Worm (Caenorhabditis elegans): Measurements from ENCODE around the gene pudl-1.
"Not testable (repeated sequence)": the region's sequence is repeated elsewhere in the genome, so short reads cannot be mapped to it uniquely, and the experiment has no call there.

pudl-1 gene

DNA sequence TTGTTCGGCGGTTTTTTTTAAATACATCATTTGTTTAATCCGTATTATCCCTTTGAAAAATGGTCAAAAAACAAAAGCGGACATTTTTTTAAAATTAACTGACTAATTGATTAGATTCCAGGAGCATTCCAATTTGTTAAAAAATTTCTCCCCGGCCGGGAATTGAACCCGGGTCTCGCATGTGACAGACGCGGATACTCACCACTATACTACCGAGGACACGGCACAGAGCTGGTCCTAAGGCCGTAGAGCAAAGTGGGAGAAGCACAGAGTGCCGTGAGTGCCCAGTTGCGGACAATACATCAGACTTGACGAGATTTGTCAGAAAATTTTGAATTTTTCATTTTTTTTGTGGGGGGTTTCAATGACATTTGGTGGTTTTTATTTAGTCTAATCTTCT lies 31.7 kb upstream of the pudl-1 start:
- TF ChIP-seq ces-1 (GFP tag; optimal IDR thresholded peaks at IDR 0.05) (no peak), unc-120 (tag; optimal IDR thresholded peaks at IDR 0.05; ENCODE audit: poor library complexity, severe bottlenecking) (peak; percentile 24), elt-1 (tag; optimal IDR thresholded peaks at IDR 0.05; ENCODE audit: borderline replicate concordance, insufficient read depth) (no peak), ceh-83 (GFP tag; optimal IDR thresholded peaks at IDR 0.05) (peak; percentile 38), nhr-28 (tag; optimal IDR thresholded peaks at IDR 0.05) (no peak), pha-4 (tag; optimal IDR thresholded peaks at IDR 0.05) (no peak), flh-1 (GFP tag; optimal IDR thresholded peaks at IDR 0.05) (no peak), mab-5 (tag; optimal IDR thresholded peaks at IDR 0.05) (no peak), bed-3 (GFP tag; optimal IDR thresholded peaks at IDR 0.05) (peak; percentile 13), tbx-8 (GFP tag; optimal IDR thresholded peaks at IDR 0.05) (no peak), cnd-1 (tag; optimal IDR thresholded peaks at IDR 0.05) (peak; percentile 33), sptf-1 (tag; optimal IDR thresholded peaks at IDR 0.05) (peak; percentile 29), unc-62 (GFP tag; optimal IDR thresholded peaks at IDR 0.05) (no peak), mep-1 (tag; optimal IDR thresholded peaks at IDR 0.05) (no peak), drap-1 (GFP tag; optimal IDR thresholded peaks at IDR 0.05) (peak; percentile 18)

DNA sequence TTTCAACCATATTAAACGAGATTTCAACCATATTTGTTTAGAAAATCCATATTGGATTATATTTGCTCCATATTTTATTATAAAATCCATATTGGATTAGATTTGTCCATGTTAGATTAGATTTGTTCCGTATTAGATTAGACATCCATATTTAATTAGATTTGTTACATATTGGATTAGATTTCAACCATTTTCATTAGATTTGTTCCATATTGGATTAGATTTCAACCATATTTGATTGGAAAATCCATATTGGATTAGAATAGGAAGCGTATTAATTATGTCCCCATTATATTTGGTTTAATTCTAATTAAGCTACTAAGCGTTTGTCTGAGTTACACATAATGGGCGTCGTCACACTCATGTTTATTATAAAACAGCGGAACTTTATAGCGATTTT lies 31.1 kb upstream of the pudl-1 start, which contains the start of gene Y54G2A.44:
Gene Y54G2A.44 (plus strand): TSS at position 301 of the 400 bp plus-strand sequence.
- TF ChIP-seq sem-2 (GFP tag; optimal IDR thresholded peaks at IDR 0.05); elt-1 (tag; optimal IDR thresholded peaks at IDR 0.05; ENCODE audit: borderline replicate concordance, insufficient read depth); snpc-4 (tag; optimal IDR thresholded peaks at IDR 0.05): not testable (repeated sequence)

DNA sequence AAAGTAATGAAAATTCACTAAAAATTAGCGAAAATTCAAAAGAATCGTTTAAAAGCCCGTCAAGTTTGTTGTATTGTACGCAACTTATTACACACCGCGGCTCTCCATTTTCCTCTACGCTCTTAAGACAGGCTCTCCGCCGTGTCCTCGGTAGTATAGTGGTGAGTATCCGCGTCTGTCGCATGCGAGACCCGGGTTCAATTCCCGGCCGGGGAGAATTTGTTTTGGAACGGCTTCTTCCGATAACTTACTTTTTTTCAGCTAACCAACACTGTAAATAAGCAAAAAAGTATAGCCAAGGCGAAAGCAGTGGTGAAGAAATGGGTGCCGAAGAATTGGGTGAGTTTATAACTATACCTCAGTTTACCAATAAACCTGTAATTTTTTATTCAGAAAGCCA lies 30.5 kb upstream of the pudl-1 start:
- TF ChIP-seq nhr-76 (tag; optimal IDR thresholded peaks at IDR 0.05) (no peak), ceh-83 (GFP tag; optimal IDR thresholded peaks at IDR 0.05) (peak; percentile 63), tbx-8 (GFP tag; optimal IDR thresholded peaks at IDR 0.05) (peak; percentile 5), ceh-39 (tag; optimal IDR thresholded peaks at IDR 0.05) (no peak), sem-2 (GFP tag; optimal IDR thresholded peaks at IDR 0.05) (peak; percentile 39), ceh-43 (GFP tag; optimal IDR thresholded peaks at IDR 0.05) (peak; percentile 23), unc-120 (tag; optimal IDR thresholded peaks at IDR 0.05; ENCODE audit: poor library complexity, severe bottlenecking) (peak; percentile 25), mls-2 (tag; optimal IDR thresholded peaks at IDR 0.05) (peak; percentile 28), lin-32 (GFP tag; optimal IDR thresholded peaks at IDR 0.05) (peak; percentile 14), cnd-1 (tag; optimal IDR thresholded peaks at IDR 0.05) (peak; percentile 42), sptf-1 (tag; optimal IDR thresholded peaks at IDR 0.05) (peak; percentile 51), M03D4.4 (tag; optimal IDR thresholded peaks at IDR 0.05) (peak; percentile 56), bed-3 (GFP tag; optimal IDR thresholded peaks at IDR 0.05) (no peak), nhr-237 (tag; optimal IDR thresholded peaks at IDR 0.05) (no peak), zip-8 (tag; optimal IDR thresholded peaks at IDR 0.05) (no peak), nhr-28 (tag; optimal IDR thresholded peaks at IDR 0.05) (no peak)

DNA sequence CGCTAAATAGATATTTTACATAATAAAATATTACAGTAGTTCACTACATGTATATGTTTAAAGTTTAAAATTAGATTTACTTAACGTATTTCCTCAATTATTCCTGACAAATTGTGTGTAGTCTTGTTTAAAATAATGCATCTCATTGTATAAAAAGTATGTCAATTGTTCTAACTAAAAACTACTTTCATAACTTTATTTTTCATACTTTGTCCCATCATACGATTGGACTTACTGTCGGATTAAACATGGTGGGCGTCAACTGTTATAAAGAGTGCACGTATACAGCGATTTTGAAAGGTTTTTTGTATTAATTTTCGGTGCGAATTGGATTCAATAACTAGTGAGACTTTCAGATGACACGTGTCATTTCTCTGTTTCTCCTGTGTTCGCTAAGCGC lies 29.1 kb upstream of the pudl-1 start, which contains the start of gene Y54G2A.32:
Gene Y54G2A.32 (plus strand): TSS at position 301 of the 400 bp plus-strand sequence.
- no peak for TF ChIP-seq nhr-12 (tag; optimal IDR thresholded peaks at IDR 0.05)
- no peak for TF ChIP-seq unc-62 (GFP tag; optimal IDR thresholded peaks at IDR 0.05)
- TF ChIP-seq sem-2 (GFP tag; optimal IDR thresholded peaks at IDR 0.05) = no peak
- no peak for TF ChIP-seq elt-1 (tag; optimal IDR thresholded peaks at IDR 0.05; ENCODE audit: borderline replicate concordance, insufficient read depth)
- no peak for TF ChIP-seq cnd-1 (tag; optimal IDR thresholded peaks at IDR 0.05)
- TF ChIP-seq unc-120 (tag; optimal IDR thresholded peaks at IDR 0.05; ENCODE audit: poor library complexity, severe bottlenecking) = no peak
- TF ChIP-seq ceh-39 (tag; optimal IDR thresholded peaks at IDR 0.05) = no peak
- TF ChIP-seq sptf-1 (tag; optimal IDR thresholded peaks at IDR 0.05) = no peak
- no peak for TF ChIP-seq blmp-1 (tag; optimal IDR thresholded peaks at IDR 0.05)
- TF ChIP-seq ceh-43 (GFP tag; optimal IDR thresholded peaks at IDR 0.05) = no peak
- no peak for TF ChIP-seq mab-5 (tag; optimal IDR thresholded peaks at IDR 0.05)
- no peak for TF ChIP-seq pha-4 (tag; optimal IDR thresholded peaks at IDR 0.05)
- no peak for TF ChIP-seq hlh-1 (tag; optimal IDR thresholded peaks at IDR 0.05)
- TF ChIP-seq elt-3 (tag; optimal IDR thresholded peaks at IDR 0.05) = no peak
- TF ChIP-seq nhr-237 (tag; optimal IDR thresholded peaks at IDR 0.05) = no peak
- no peak for TF ChIP-seq mls-2 (tag; optimal IDR thresholded peaks at IDR 0.05)

DNA sequence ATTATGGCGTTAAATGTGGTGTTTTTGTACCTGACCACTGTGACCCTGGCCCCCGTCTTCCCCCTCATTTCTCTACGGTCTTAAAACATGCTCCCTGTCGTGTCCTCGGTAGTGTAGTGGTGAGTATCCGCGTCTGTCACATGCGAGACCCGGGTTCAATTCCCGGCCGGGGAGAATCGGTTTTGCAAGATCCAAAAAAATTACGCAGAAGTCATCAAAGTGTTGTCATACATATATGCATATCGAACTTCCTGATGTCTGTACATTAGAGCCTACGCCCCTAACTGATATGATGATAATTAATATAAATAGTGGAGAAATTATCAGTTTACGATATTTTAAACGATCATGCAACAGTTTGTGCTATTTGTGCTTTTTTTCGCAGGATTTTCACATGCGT lies 27.2 kb upstream of the pudl-1 start, which contains the start of gene Y54G2A.45:
Gene Y54G2A.45 (plus strand): TSS at position 333 of the 400 bp plus-strand sequence.
- TF ChIP-seq pha-4 (tag; optimal IDR thresholded peaks at IDR 0.05) (no peak), hlh-1 (tag; optimal IDR thresholded peaks at IDR 0.05) (no peak), blmp-1 (tag; optimal IDR thresholded peaks at IDR 0.05) (no peak), mab-5 (tag; optimal IDR thresholded peaks at IDR 0.05) (no peak), mep-1 (tag; optimal IDR thresholded peaks at IDR 0.05) (peak; percentile 36), flh-1 (GFP tag; optimal IDR thresholded peaks at IDR 0.05) (peak; percentile 36), lsy-2 (tag; optimal IDR thresholded peaks at IDR 0.05) (no peak), elt-1 (tag; optimal IDR thresholded peaks at IDR 0.05; ENCODE audit: borderline replicate concordance, insufficient read depth) (no peak), ceh-43 (GFP tag; optimal IDR thresholded peaks at IDR 0.05) (peak; percentile 7), sptf-1 (tag; optimal IDR thresholded peaks at IDR 0.05) (peak; percentile 79), snpc-4 (tag; optimal IDR thresholded peaks at IDR 0.05) (no peak), nhr-76 (tag; optimal IDR thresholded peaks at IDR 0.05) (no peak), nhr-12 (tag; optimal IDR thresholded peaks at IDR 0.05) (no peak), mls-2 (tag; optimal IDR thresholded peaks at IDR 0.05) (peak; percentile 64), elt-3 (tag; optimal IDR thresholded peaks at IDR 0.05) (no peak), M03D4.4 (tag; optimal IDR thresholded peaks at IDR 0.05) (peak; percentile 76), ces-1 (GFP tag; optimal IDR thresholded peaks at IDR 0.05) (no peak), lin-32 (GFP tag; optimal IDR thresholded peaks at IDR 0.05) (peak; percentile 28), zip-8 (tag; optimal IDR thresholded peaks at IDR 0.05) (no peak), unc-120 (tag; optimal IDR thresholded peaks at IDR 0.05; ENCODE audit: poor library complexity, severe bottlenecking) (peak; percentile 71), bed-3 (GFP tag; optimal IDR thresholded peaks at IDR 0.05) (no peak), ceh-39 (tag; optimal IDR thresholded peaks at IDR 0.05) (no peak), tbx-8 (GFP tag; optimal IDR thresholded peaks at IDR 0.05) (no peak), sem-2 (GFP tag; optimal IDR thresholded peaks at IDR 0.05) (peak; percentile 58), drap-1 (GFP tag; optimal IDR thresholded peaks at IDR 0.05) (peak; percentile 66), ham-2 (GFP tag; optimal IDR thresholded peaks at IDR 0.05) (no peak), ztf-11 (tag; optimal IDR thresholded peaks at IDR 0.05) (no peak), ceh-83 (GFP tag; optimal IDR thresholded peaks at IDR 0.05) (peak; percentile 72), cnd-1 (tag; optimal IDR thresholded peaks at IDR 0.05) (peak; percentile 78)

Measured in whole organism, mixed stage, embryonic.